Fruit fly (Drosophila melanogaster) whole organism, embryonic: ENCODE measurements around the gene cnir.

Experiments
- BEAF-32 ChIP-seq: fragments of 200-800 bp; sonication (Bioruptor generic); optimal IDR thresholded peaks from 3 replicates; lab custom pipeline; 2017; ENCODE audit warnings: missing biosample characterization, missing genetic modification characterization, mild to moderate bottlenecking, moderate library complexity, missing genetic modification reagents
- CG11695 ChIP-seq: fragments of 200-800 bp; sonication (Bioruptor generic); IDR thresholded peaks from 3 replicates; pipeline ENCODE4 v1.3.6; 2022; ENCODE audit warnings: missing biosample characterization, missing genetic modification characterization
- CG13624 ChIP-seq: fragments of 200-800 bp; sonication (Bioruptor generic); optimal IDR thresholded peaks from 2 replicates; lab custom pipeline; 2016; ENCODE audit warnings: missing biosample characterization, missing genetic modification characterization
- CG14050 ChIP-seq: fragments of 200-800 bp; sonication (Bioruptor generic); IDR thresholded peaks from 3 replicates; pipeline ENCODE4 v1.3.6; 2022; ENCODE audit warnings: missing biosample characterization, missing genetic modification characterization
- CG14667 ChIP-seq: fragments of 200-800 bp; sonication (Bioruptor generic); IDR thresholded peaks from 2 replicates; pipeline ENCODE4 v1.3.6; 2022; ENCODE audit warnings: missing biosample characterization, missing genetic modification characterization
- CG15601 ChIP-seq: fragments of 200-800 bp; sonication (Bioruptor generic); optimal IDR thresholded peaks from 3 replicates; lab custom pipeline; 2019; ENCODE audit warnings: missing biosample characterization, mild to moderate bottlenecking, missing genetic modification characterization, moderate library complexity
- CG2678 ChIP-seq: fragments of 200-800 bp; sonication (Bioruptor generic); optimal IDR thresholded peaks from 3 replicates; lab custom pipeline; 2019; ENCODE audit warnings: missing biosample characterization, mild to moderate bottlenecking, missing genetic modification characterization, moderate library complexity
- CG30020 ChIP-seq: fragments of 200-800 bp; optimal IDR thresholded peaks from 2 replicates; lab custom pipeline; 2019; ENCODE audit warnings: missing biosample characterization, mild to moderate bottlenecking, missing genetic modification characterization, moderate library complexity
- CG31365 ChIP-seq: fragments of 200-800 bp; sonication (Bioruptor generic); optimal IDR thresholded peaks from 2 replicates; lab custom pipeline; 2018; ENCODE audit warnings: missing biosample characterization, mild to moderate bottlenecking, missing genetic modification characterization
- CG42726 ChIP-seq: fragments of 200-800 bp; sonication (Bioruptor generic); IDR thresholded peaks from 2 replicates; pipeline ENCODE4 v1.3.6; 2022; ENCODE audit warnings: missing biosample characterization, missing genetic modification characterization; ENCODE audit not compliant: partially characterized antibody
- CG4328 ChIP-seq: fragments of 200-800 bp; sonication (Bioruptor generic); optimal IDR thresholded peaks from 3 replicates; lab custom pipeline; 2017; ENCODE audit warnings: missing biosample characterization, missing genetic modification reagents, missing genetic modification characterization
- CG4730 ChIP-seq: fragments of 200-800 bp; sonication (Bioruptor generic); IDR thresholded peaks from 2 replicates; pipeline ENCODE4 v1.3.6; 2022; ENCODE audit warnings: missing biosample characterization, missing genetic modification characterization
- CG5180 ChIP-seq: fragments of 200-800 bp; sonication (Bioruptor generic); optimal IDR thresholded peaks from 3 replicates; lab custom pipeline; 2017; ENCODE audit warnings: missing biosample characterization, missing genetic modification characterization, mild to moderate bottlenecking, moderate library complexity, missing genetic modification reagents
- CG7271 ChIP-seq: fragments of 200-800 bp; sonication (Bioruptor generic); optimal IDR thresholded peaks from 2 replicates; lab custom pipeline; 2018; ENCODE audit warnings: missing biosample characterization, mild to moderate bottlenecking, missing genetic modification characterization, moderate library complexity
- CG7372 ChIP-seq: fragments of 200-800 bp; sonication (Bioruptor generic); IDR thresholded peaks from 2 replicates; pipeline ENCODE4 v1.3.6; 2022; ENCODE audit warnings: missing biosample characterization, missing genetic modification characterization
- CG7745 ChIP-seq: fragments of 200-800 bp; sonication (Bioruptor generic); optimal IDR thresholded peaks from 2 replicates; lab custom pipeline; 2018; ENCODE audit warnings: missing biosample characterization, mild to moderate bottlenecking, missing genetic modification characterization, moderate library complexity
- CG7839 ChIP-seq: fragments of 200-800 bp; sonication (Bioruptor generic); optimal IDR thresholded peaks from 3 replicates; lab custom pipeline; 2018; ENCODE audit warnings: missing biosample characterization, mild to moderate bottlenecking, missing genetic modification characterization, moderate library complexity
- Ets65A ChIP-seq: fragments of 200-800 bp; sonication (Bioruptor generic); peaks from one replicate; lab custom pipeline; 2016; ENCODE audit warnings: missing biosample characterization, missing genetic modification characterization
- Hmx ChIP-seq: fragments of 200-800 bp; sonication (Bioruptor generic); optimal IDR thresholded peaks from 2 replicates; lab custom pipeline; 2016; ENCODE audit warnings: missing biosample characterization, missing genetic modification characterization
- Jarid2 ChIP-seq: fragments of 200-800 bp; sonication (Bioruptor generic); optimal IDR thresholded peaks from 3 replicates; lab custom pipeline; 2017; ENCODE audit warnings: mild to moderate bottlenecking, missing biosample characterization, missing genetic modification reagents, missing genetic modification characterization
- PHDP ChIP-seq: fragments of 200-800 bp; sonication (Bioruptor generic); optimal IDR thresholded peaks from 3 replicates; lab custom pipeline; 2018; ENCODE audit warnings: missing biosample characterization, mild to moderate bottlenecking, missing genetic modification characterization, moderate library complexity
- Scr ChIP-seq: fragments of 200-800 bp; sonication (Bioruptor generic); IDR thresholded peaks from 2 replicates; pipeline ENCODE4 v1.3.6; 2022; ENCODE audit warnings: missing biosample characterization, missing genetic modification characterization; ENCODE audit not compliant: partially characterized antibody
- Sox102F ChIP-seq: fragments of 200-800 bp; sonication (Bioruptor generic); optimal IDR thresholded peaks from 2 replicates; lab custom pipeline; 2018; ENCODE audit warnings: missing biosample characterization, mild to moderate bottlenecking, missing genetic modification characterization, moderate library complexity
- Spps ChIP-seq: fragments of 200-800 bp; sonication (Bioruptor generic); optimal IDR thresholded peaks from 2 replicates; lab custom pipeline; 2018; ENCODE audit warnings: missing biosample characterization, mild to moderate bottlenecking, missing genetic modification characterization
- Ssrp ChIP-seq: fragments of 200-800 bp; sonication (Bioruptor generic); optimal IDR thresholded peaks from 2 replicates; lab custom pipeline; 2018; ENCODE audit warnings: missing biosample characterization, mild to moderate bottlenecking, missing genetic modification characterization, moderate library complexity
- Taf1 ChIP-seq: fragments of 200-800 bp; sonication (Bioruptor generic); IDR thresholded peaks from 2 replicates; pipeline ENCODE4 v1.3.6; 2022; ENCODE audit warnings: missing biosample characterization, missing genetic modification characterization
- Trl ChIP-seq, 3 experiments: fragments of >200 bp in 2 of 3; fragments of 200-800 bp in 1 of 3; sonication (Bioruptor generic) in 1 of 3; optimal IDR thresholded peaks; 2 replicates in 1 of 3; 3 replicates in 2 of 3; lab custom pipeline; 2016 to 2017; ENCODE audit warnings: missing biosample characterization in 1 of 3, missing genetic modification characterization in 1 of 3
- ara ChIP-seq: fragments of 200-800 bp; sonication (Bioruptor generic); IDR thresholded peaks from 2 replicates; pipeline ENCODE4 v1.3.6; 2022; ENCODE audit warnings: missing biosample characterization, missing genetic modification characterization
- chif ChIP-seq, 2 experiments: fragments of 200-800 bp; sonication (Bioruptor generic); optimal IDR thresholded peaks; 3 replicates each; lab custom pipeline; 2016; ENCODE audit warnings: missing biosample characterization in 2 of 2, missing genetic modification characterization in 2 of 2
- cwo ChIP-seq: fragments of 200-800 bp; sonication (Bioruptor generic); optimal IDR thresholded peaks from 3 replicates; lab custom pipeline; 2017; ENCODE audit warnings: missing biosample characterization, missing genetic modification characterization, mild to moderate bottlenecking, moderate library complexity, missing genetic modification reagents
- dmrt11E ChIP-seq: fragments of 200-800 bp; sonication (Bioruptor generic); optimal IDR thresholded peaks from 3 replicates; lab custom pipeline; 2018; ENCODE audit warnings: missing biosample characterization, mild to moderate bottlenecking, missing genetic modification characterization, moderate library complexity
- gcm ChIP-seq: fragments of 200-800 bp; sonication (Bioruptor generic); optimal IDR thresholded peaks from 2 replicates; lab custom pipeline; 2019; ENCODE audit warnings: missing biosample characterization, mild to moderate bottlenecking, missing genetic modification characterization, moderate library complexity
- hkb ChIP-seq, 2 experiments: fragments of 200-800 bp in 1 of 2; fragments of >200 bp in 1 of 2; sonication (Bioruptor generic) in 1 of 2; IDR thresholded peaks in 1 of 2; optimal IDR thresholded peaks in 1 of 2; 2 replicates each; pipeline versions ENCODE4 v1.3.6 to Lab custom; 2017 to 2022; ENCODE audit warnings: missing biosample characterization in 1 of 2, missing genetic modification characterization in 1 of 2
- ind ChIP-seq: fragments of 200-800 bp; sonication (Bioruptor generic); optimal IDR thresholded peaks from 3 replicates; lab custom pipeline; 2016; ENCODE audit warnings: missing biosample characterization, missing genetic modification characterization
- jing ChIP-seq: fragments of 200-800 bp; sonication (Bioruptor generic); optimal IDR thresholded peaks from 2 replicates; lab custom pipeline; 2018; ENCODE audit warnings: missing biosample characterization, mild to moderate bottlenecking, missing genetic modification characterization
- lilli ChIP-seq: fragments of 200-800 bp; sonication (Bioruptor generic); optimal IDR thresholded peaks from 3 replicates; lab custom pipeline; 2016; ENCODE audit warnings: missing biosample characterization, missing genetic modification characterization
- lola ChIP-seq, 3 experiments: fragments of >200 bp in 2 of 3; fragments of 200-800 bp in 1 of 3; sonication (Bioruptor generic) in 1 of 3; optimal IDR thresholded peaks; 2 replicates each; lab custom pipeline; 2017 to 2019; ENCODE audit warnings: missing biosample characterization in 3 of 3, missing genetic modification characterization in 3 of 3, mild to moderate bottlenecking in 1 of 3, moderate library complexity in 1 of 3
- mam ChIP-seq: fragments of 200-800 bp; sonication (Bioruptor generic); optimal IDR thresholded peaks from 3 replicates; lab custom pipeline; 2016; ENCODE audit warnings: missing biosample characterization, missing genetic modification characterization
- mirr ChIP-seq: fragments of 200-800 bp; sonication (Bioruptor generic); optimal IDR thresholded peaks from 3 replicates; lab custom pipeline; 2018; ENCODE audit warnings: missing biosample characterization, mild to moderate bottlenecking, missing genetic modification characterization
- nmo ChIP-seq: fragments of 200-800 bp; sonication (Bioruptor generic); optimal IDR thresholded peaks from 2 replicates; lab custom pipeline; 2018; ENCODE audit warnings: missing biosample characterization, mild to moderate bottlenecking, missing genetic modification characterization, moderate library complexity
- nom ChIP-seq: fragments of 200-800 bp; sonication (Bioruptor generic); optimal IDR thresholded peaks from 2 replicates; lab custom pipeline; 2017; ENCODE audit warnings: missing biosample characterization, missing genetic modification characterization, mild to moderate bottlenecking, moderate library complexity, missing genetic modification reagents
- onecut ChIP-seq: fragments of 200-800 bp; sonication (Bioruptor generic); IDR thresholded peaks from 2 replicates; pipeline ENCODE4 v1.3.6; 2022; ENCODE audit warnings: missing biosample characterization, missing genetic modification characterization
- schlank ChIP-seq: fragments of 200-800 bp; sonication (Bioruptor generic); optimal IDR thresholded peaks from 2 replicates; lab custom pipeline; 2018; ENCODE audit warnings: missing biosample characterization, mild to moderate bottlenecking, missing genetic modification characterization
- sd ChIP-seq: fragments of 200-800 bp; sonication (Bioruptor generic); optimal IDR thresholded peaks from 3 replicates; lab custom pipeline; 2018; ENCODE audit warnings: missing biosample characterization, mild to moderate bottlenecking, missing genetic modification characterization, moderate library complexity
- sr ChIP-seq: fragments of 200-800 bp; sonication (Bioruptor generic); IDR thresholded peaks from 3 replicates; pipeline ENCODE4 v1.3.6; 2022; ENCODE audit warnings: missing biosample characterization, missing genetic modification characterization
- tna ChIP-seq: fragments of 200-800 bp; sonication (Bioruptor generic); IDR thresholded peaks from 2 replicates; pipeline ENCODE4 v1.3.6; 2022; ENCODE audit warnings: missing biosample characterization, missing genetic modification characterization; ENCODE audit not compliant: partially characterized antibody
- unc-4 ChIP-seq: fragments of 200-800 bp; sonication (Bioruptor generic); IDR thresholded peaks from 2 replicates; pipeline ENCODE4 v1.3.6; 2022; ENCODE audit warnings: missing biosample characterization, missing genetic modification characterization; ENCODE audit not compliant: partially characterized antibody
- zen2 ChIP-seq: fragments of 200-800 bp; sonication (Bioruptor generic); IDR thresholded peaks from 3 replicates; pipeline ENCODE4 v1.3.6; 2022; ENCODE audit warnings: missing biosample characterization, missing genetic modification characterization; ENCODE audit not compliant: partially characterized antibody

cnir gene

DNA sequence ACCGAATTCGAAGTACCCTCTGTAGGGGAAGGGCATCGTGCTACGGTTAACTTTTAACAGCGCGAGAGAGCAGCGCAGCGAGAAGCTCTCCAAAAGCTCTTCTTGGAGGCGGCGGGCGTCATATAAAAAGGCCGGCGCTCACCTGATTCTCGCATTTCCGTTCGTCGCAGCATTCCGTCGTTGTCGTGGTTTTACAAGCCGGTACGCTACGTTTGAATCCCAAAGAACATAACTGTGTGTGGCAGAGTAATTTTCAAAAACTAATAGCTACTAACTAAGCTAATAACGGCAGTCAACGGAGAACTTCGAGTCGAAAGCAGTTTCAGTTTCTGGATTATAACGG is 16.8 kb upstream of the cnir start, which contains the start of gene FASN1 (continued):
- TF ChIP-seq ind (GFP tag; lab: Kevin White, UChicago) = no peak
- TF ChIP-seq tna (GFP tag; lab: Robert Waterston, UW) = peak; percentile 45; the same call in 1 of the 2 replicates
- no peak for TF ChIP-seq nmo (GFP tag; lab: Kevin White, UChicago)
- no peak for TF ChIP-seq CG7839
- TF ChIP-seq nom (GFP tag; lab: Kevin White, UChicago) = peak; percentile 61
- TF ChIP-seq sd (tag; lab: Kevin White, UChicago) = peak; percentile 39
- TF ChIP-seq schlank (tag; lab: Kevin White, UChicago) = no peak
- TF ChIP-seq unc-4 (GFP tag; lab: Robert Waterston, UW) = 0 out of 2 replicates have a peak, but pooled peaks have one; percentile 24
- TF ChIP-seq CG42726 = 0 out of 2 replicates have a peak, but pooled peaks have one; percentile 31
- no peak for TF ChIP-seq Sox102F (GFP tag; lab: Kevin White, UChicago)
- no peak for TF ChIP-seq CG7271
- peak; percentile 28 for TF ChIP-seq CG13624 (GFP tag; lab: Kevin White, UChicago)
- no peak for TF ChIP-seq cwo
- no peak for TF ChIP-seq CG7745 (tag; lab: Kevin White, UChicago)
- TF ChIP-seq Ets65A (GFP tag; lab: Kevin White, UChicago) = peak; percentile 85
- no peak for TF ChIP-seq jing (GFP tag; lab: Kevin White, UChicago)
- TF ChIP-seq CG31365 = no peak
- peak; percentile 63 to 70 for TF ChIP-seq Trl (optimal IDR thresholded peaks at IDR 0.05; lab: Kevin White, UChicago)
- TF ChIP-seq Trl (GFP tag; optimal IDR thresholded peaks at IDR 0.05; lab: Kevin White, UChicago) = no peak
- TF ChIP-seq hkb (optimal IDR thresholded peaks at IDR 0.05; lab: Kevin White, UChicago) = no peak
- TF ChIP-seq hkb (GFP tag; IDR thresholded peaks at IDR 0.05; lab: Robert Waterston, UW) = peak; percentile 50; the same call in 1 of the 2 replicates
- TF ChIP-seq CG15601 (tag; lab: Kevin White, UChicago) = no peak
- TF ChIP-seq mam (GFP tag; lab: Kevin White, UChicago) = no peak
- TF ChIP-seq ara = peak; percentile 3; the same call in 1 of the 2 replicates
- peak; percentile 40 for TF ChIP-seq CG4328 (GFP tag; lab: Kevin White, UChicago)
- no peak for TF ChIP-seq chif (GFP tag; optimal IDR thresholded peaks at IDR 0.05; lab: Kevin White, UChicago)
- TF ChIP-seq PHDP = no peak
- peak; percentile 23 for TF ChIP-seq CG5180 (GFP tag; lab: Kevin White, UChicago)
- TF ChIP-seq zen2 (GFP tag; lab: Robert Waterston, UW) = no peak
- TF ChIP-seq sr = peak; percentile 38; the same call in 1 of the 3 replicates
- TF ChIP-seq onecut = no peak
- peak; percentile 80 for TF ChIP-seq Jarid2 (GFP tag; lab: Kevin White, UChicago)
- no peak for TF ChIP-seq CG14667
- TF ChIP-seq mirr (GFP tag; lab: Kevin White, UChicago) = peak; percentile 62
- TF ChIP-seq gcm (GFP tag; lab: Kevin White, UChicago) = no peak
- no peak for TF ChIP-seq CG30020 (tag; lab: Kevin White, UChicago)
- TF ChIP-seq CG14050 (GFP tag; lab: Robert Waterston, UW) = no peak
- no peak for TF ChIP-seq lola (GFP tag; optimal IDR thresholded peaks at IDR 0.05; lab: Kevin White, UChicago)
- TF ChIP-seq Ssrp (tag; lab: Kevin White, UChicago) = no peak
- no peak; the same call in 2 of the 3 replicates for TF ChIP-seq CG11695 (GFP tag; lab: Robert Waterston, UW)
- no peak for TF ChIP-seq dmrt11E (tag; lab: Kevin White, UChicago)
- no peak for TF ChIP-seq BEAF-32
- TF ChIP-seq Taf1 (GFP tag; lab: Robert Waterston, UW) = no peak
- TF ChIP-seq lilli (GFP tag; lab: Kevin White, UChicago) = no peak
- no peak for TF ChIP-seq Spps (tag; lab: Kevin White, UChicago)
- no peak for TF ChIP-seq Scr (GFP tag; lab: Robert Waterston, UW)
- TF ChIP-seq CG4730 = peak; percentile 29; the same call in 1 of the 2 replicates
- TF ChIP-seq Hmx (GFP tag; lab: Kevin White, UChicago) = no peak
- no peak for TF ChIP-seq CG7372 (GFP tag; lab: Robert Waterston, UW)
- TF ChIP-seq CG2678 (tag; lab: Kevin White, UChicago) = peak; percentile 17
